Worm (Caenorhabditis elegans) whole organism, midembryonic: ENCODE measurements around the gene C50E3.7.

Source experiments
- T22C8.4 ChIP-seq: fragments of 200-800 bp; sonication (Bioruptor generic); IDR thresholded peaks from 2 replicates; pipeline ENCODE4 v1.3.6; 2022; ENCODE audit warnings: missing genetic modification characterization, missing compliant biosample characterization
- cog-1 ChIP-seq: sonication (generic microtip); optimal IDR thresholded peaks from 2 replicates; lab custom pipeline; 2016; ENCODE audit warnings: missing genetic modification characterization, missing compliant biosample characterization
- flt-1 ChIP-seq: fragments of 200-800 bp; sonication (Bioruptor generic); IDR thresholded peaks from 2 replicates; pipeline ENCODE4 v1.3.6; 2022; ENCODE audit warnings: missing genetic modification characterization, missing compliant biosample characterization
- klf-2 ChIP-seq: fragments of 200-800 bp; sonication (Bioruptor generic); conservative IDR thresholded peaks from 2 replicates; pipeline ENCODE4 v1.3.6; 2022; ENCODE audit warnings: missing genetic modification reagents, missing genetic modification characterization, missing compliant biosample characterization
- med-1 ChIP-seq: sonication (generic microtip); optimal IDR thresholded peaks from 2 replicates; lab custom pipeline; 2017; ENCODE audit warnings: missing genetic modification characterization, mild to moderate bottlenecking, missing compliant biosample characterization, antibody characterized with exemption, missing genetic modification reagents; ENCODE audit not compliant: insufficient read depth
- tab-1 ChIP-seq: fragments of 200-800 bp; sonication (Bioruptor generic); IDR thresholded peaks from 2 replicates; pipeline ENCODE4 v1.3.6; 2022; ENCODE audit warnings: missing genetic modification characterization, missing compliant biosample characterization
- ztf-23 ChIP-seq: fragments of 200-800 bp; sonication (Bioruptor generic); IDR thresholded peaks from 2 replicates; pipeline ENCODE4 v1.3.6; 2022; ENCODE audit warnings: missing genetic modification reagents, missing genetic modification characterization, missing compliant biosample characterization
- ztf-29 ChIP-seq: fragments of 200-800 bp; sonication (Bioruptor generic); IDR thresholded peaks from 2 replicates; pipeline ENCODE4 v1.3.6; 2022; ENCODE audit warnings: missing genetic modification reagents, missing genetic modification characterization, missing compliant biosample characterization

DNA sequence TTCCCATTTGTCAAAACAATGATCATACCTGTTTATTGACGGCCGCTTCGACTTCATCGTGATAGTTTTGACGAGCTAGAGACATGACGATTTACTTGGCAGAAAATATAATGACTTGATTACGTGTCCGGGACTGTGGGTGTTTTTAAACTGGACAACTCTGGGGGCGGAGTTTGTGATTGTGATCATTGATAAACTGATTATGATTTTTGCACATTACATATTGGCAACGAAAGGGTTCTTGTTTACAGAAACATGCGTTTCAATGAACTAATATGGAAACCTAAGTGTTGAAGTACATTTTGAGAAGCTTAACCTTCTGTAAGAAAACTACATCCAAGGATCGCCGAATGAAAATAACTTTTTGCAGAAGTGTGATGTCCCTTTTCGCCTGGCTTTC, 50.7 kb downstream of the C50E3.7 start, which contains the start of gene ftn-1:
- TF ChIP-seq ztf-23 (GFP tag; lab: Robert Waterston, UW) (no peak), cog-1 (tag; lab: Kevin White, UChicago) (no peak), ztf-29 (GFP tag; lab: Robert Waterston, UW) (no peak), klf-2 (no peak), T22C8.4 (GFP tag; lab: Robert Waterston, UW) (no peak), med-1 (GFP tag; lab: Kevin White, UChicago) (no peak), tab-1 (GFP tag; lab: Robert Waterston, UW) (no peak), flt-1 (GFP tag; lab: Robert Waterston, UW) (no peak)
